Fruit fly (Drosophila melanogaster): ENCODE data around the gene glec.

Gene glec

DNA sequence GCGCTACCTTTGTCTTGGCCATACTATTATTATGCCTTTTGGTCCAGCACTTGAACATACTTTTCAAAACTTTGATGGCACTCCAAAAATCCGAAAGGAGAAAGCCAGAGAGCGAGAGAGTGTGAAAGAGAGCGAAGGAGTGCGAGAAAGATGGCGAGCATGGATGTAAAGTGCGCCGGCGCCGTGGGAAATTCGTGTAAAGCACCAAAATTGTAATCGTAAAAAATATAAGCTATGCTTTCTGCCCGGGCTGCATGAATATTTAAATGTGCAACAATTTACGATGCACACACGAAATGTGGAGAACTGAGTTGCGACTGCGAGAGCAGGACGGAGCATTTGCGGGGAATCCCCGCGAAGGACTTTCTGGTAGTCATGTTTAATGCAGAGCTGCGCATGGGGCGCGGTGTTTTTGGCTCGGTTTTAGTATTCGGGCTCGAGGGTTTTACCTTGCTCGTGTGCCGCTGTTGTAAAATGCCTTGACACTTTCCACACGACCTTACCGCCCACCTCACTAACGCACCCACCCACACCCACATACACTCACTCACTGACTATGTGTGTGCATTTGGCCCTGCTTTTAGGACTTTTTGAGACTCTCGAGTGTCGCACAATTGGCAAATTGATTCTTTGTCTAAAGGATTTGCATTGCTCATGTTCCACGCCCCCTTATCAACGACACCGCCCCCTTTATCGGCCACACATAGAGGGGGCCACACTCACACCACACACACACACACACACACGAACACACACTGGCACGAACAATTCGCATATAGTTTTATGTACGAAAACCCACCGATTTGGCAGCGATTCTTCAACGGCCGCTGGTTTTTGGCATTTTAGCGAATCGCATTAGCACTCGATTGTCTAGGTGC is 34.1 kb downstream of the glec start (continued):
- TF ChIP-seq CG4854 (GFP tag; optimal IDR thresholded peaks at IDR 0.05) (no peak), z (GFP tag; IDR thresholded peaks at IDR 0.05) (no peak), CG3847 (GFP tag; IDR thresholded peaks at IDR 0.05) (no peak), Dip2 (GFP tag; IDR thresholded peaks at IDR 0.05) (peak; percentile 89), Atf6 (GFP tag; IDR thresholded peaks at IDR 0.05) (0 out of 2 replicates have a peak, but pooled peaks have one; percentile 20), CkIIα-i1 (GFP tag; IDR thresholded peaks at IDR 0.05) (no peak), Dad (GFP tag; optimal IDR thresholded peaks at IDR 0.05) (no peak), lbe (GFP tag; optimal IDR thresholded peaks at IDR 0.05) (no peak), Bteb2 (GFP tag; optimal IDR thresholded peaks at IDR 0.05) (no peak), MBD-R2 (GFP tag; IDR thresholded peaks at IDR 0.05) (0 out of 2 replicates have a peak, but pooled peaks have one; percentile 57), CG8478 (optimal IDR thresholded peaks at IDR 0.05) (peak; percentile 44), amos (GFP tag; IDR thresholded peaks at IDR 0.05; ENCODE audit: partially characterized antibody) (no peak), nau (GFP tag; optimal IDR thresholded peaks at IDR 0.05) (peak; percentile 11), CG17568 (GFP tag; optimal IDR thresholded peaks at IDR 0.05) (no peak), CG7786 (GFP tag; optimal IDR thresholded peaks at IDR 0.05) (no peak), Xbp1 (GFP tag; optimal IDR thresholded peaks at IDR 0.05) (no peak), BtbVII (GFP tag; optimal IDR thresholded peaks at IDR 0.05) (no peak), ERR (GFP tag; optimal IDR thresholded peaks at IDR 0.05) (no peak), Hsf (GFP tag; optimal IDR thresholded peaks at IDR 0.05) (no peak), dpn (GFP tag; optimal IDR thresholded peaks at IDR 0.05) (no peak), CG9876 (GFP tag; optimal IDR thresholded peaks at IDR 0.05) (no peak), CG1832 (GFP tag; optimal IDR thresholded peaks at IDR 0.05) (peak; percentile 38), twi (tag; optimal IDR thresholded peaks at IDR 0.05) (no peak), HLH54F (GFP tag; optimal IDR thresholded peaks at IDR 0.05) (no peak), kah (GFP tag; optimal IDR thresholded peaks at IDR 0.05) (no peak), slbo (GFP tag; IDR thresholded peaks at IDR 0.05) (0 out of 2 replicates have a peak, but pooled peaks have one; percentile 2), Antp (GFP tag; optimal IDR thresholded peaks at IDR 0.05) (no peak), seq (GFP tag; IDR thresholded peaks at IDR 0.05) (no peak), CG4707 (GFP tag; optimal IDR thresholded peaks at IDR 0.05) (no peak), vvl (GFP tag; IDR thresholded peaks at IDR 0.05) (no peak), cg (GFP tag; optimal IDR thresholded peaks at IDR 0.05) (peak; percentile 88), Opbp (GFP tag; IDR thresholded peaks at IDR 0.05; ENCODE audit: partially characterized antibody) (0 out of 3 replicates have a peak, but pooled peaks have one; percentile 9), pros (GFP tag; optimal IDR thresholded peaks at IDR 0.05) (no peak), CG9215 (GFP tag; IDR thresholded peaks at IDR 0.05) (no peak), CG9932 (GFP tag; IDR thresholded peaks at IDR 0.05) (no peak), dysf (GFP tag; IDR thresholded peaks at IDR 0.05) (no peak)

DNA sequence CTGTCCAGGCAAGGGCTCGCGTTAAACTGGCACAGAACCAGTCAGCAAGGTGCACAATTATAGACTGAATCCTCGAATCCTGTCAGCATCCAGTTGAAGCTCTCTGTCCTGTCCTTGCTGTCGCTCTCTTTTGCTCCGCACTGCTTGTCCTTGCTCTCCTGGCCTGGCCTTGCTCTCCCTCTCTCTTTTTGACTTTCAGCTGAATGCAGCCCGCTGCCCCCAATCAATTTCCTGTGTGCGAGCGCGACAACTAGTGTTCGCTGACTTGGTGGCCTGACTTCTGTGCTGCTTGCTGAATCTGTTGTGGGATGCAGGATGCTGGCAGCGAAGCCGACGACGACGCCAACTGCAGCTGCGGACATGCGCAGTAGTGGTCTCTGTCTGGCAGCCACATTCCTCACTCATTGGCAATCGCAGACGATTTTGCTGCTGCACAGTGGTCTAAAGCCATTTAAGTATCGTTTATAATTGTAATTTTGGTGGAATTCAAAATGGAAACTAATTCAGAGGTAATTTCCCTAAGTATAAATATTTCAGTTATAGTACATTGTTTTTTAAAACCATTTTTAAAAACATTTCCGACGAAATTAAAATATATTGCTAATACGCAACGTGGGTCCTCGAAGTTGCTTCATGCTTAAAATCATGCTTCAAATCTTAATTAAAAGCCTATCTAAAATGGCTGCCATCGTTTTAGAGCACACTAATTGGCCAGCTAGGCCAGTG is 47.3 kb downstream of the glec start:
- TF ChIP-seq sug (tag; optimal IDR thresholded peaks at IDR 0.05) (no peak), amos (GFP tag; IDR thresholded peaks at IDR 0.05; ENCODE audit: partially characterized antibody) (no peak), Drgx (GFP tag; IDR thresholded peaks at IDR 0.05) (no peak), CG8765 (GFP tag; IDR thresholded peaks at IDR 0.05) (no peak), slou (GFP tag; optimal IDR thresholded peaks at IDR 0.05) (no peak), org-1 (GFP tag; optimal IDR thresholded peaks at IDR 0.05) (no peak), row (GFP tag; IDR thresholded peaks at IDR 0.05) (peak; percentile 46), Dll (GFP tag; IDR thresholded peaks at IDR 0.05; ENCODE audit: partially characterized antibody) (no peak), CG30403 (GFP tag; optimal IDR thresholded peaks at IDR 0.05) (peak; percentile 30), CG15269 (tag; optimal IDR thresholded peaks at IDR 0.05) (no peak), Rfx (GFP tag; IDR thresholded peaks at IDR 0.05) (0 out of 2 replicates have a peak, but pooled peaks have one; percentile 16), CG15073 (GFP tag; optimal IDR thresholded peaks at IDR 0.05) (no peak), Doc2 (GFP tag; IDR thresholded peaks at IDR 0.05) (no peak), eve (GFP tag; optimal IDR thresholded peaks at IDR 0.05) (no peak), ase (GFP tag; IDR thresholded peaks at IDR 0.05) (no peak), otp (GFP tag; IDR thresholded peaks at IDR 0.05) (no peak)
